In the genomic region with DNA sequence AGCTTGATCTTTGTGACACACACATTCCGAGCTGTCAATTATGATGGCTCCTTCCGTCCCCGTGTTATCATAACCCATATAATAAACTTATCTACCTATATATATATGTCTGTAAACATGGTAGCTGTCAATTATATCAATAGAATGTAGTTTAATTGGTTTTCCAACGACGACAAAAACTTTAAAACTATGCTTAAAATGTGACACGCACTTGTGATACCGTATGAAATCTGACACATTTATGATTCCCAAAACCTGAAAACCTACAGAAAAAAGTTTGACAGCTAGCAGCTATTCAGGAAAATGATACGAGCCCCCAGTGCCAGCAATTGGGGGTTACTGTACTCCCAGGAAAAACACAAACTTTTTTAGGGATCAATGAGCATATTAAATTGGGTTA, we compare ENCODE assay signal across 2 worm cellular contexts.
TF ChIP-seq lines count a peak whose summit lies in the region.

No protein-coding gene starts in this region.

TF ChIP-seq in whole organism, L4 larva, 104 proteins besides CTCF, POLR2A, EP300 and RAD21:
- TF ChIP-seq unc-62 (GFP tag; optimal IDR thresholded peaks at IDR 0.05 in 1 of 2; lab: Kevin White, UChicago), result no peak
- TF ChIP-seq unc-62 (tag; optimal IDR thresholded peaks at IDR 0.05; lab: Kevin White, UChicago), result no peak
- TF ChIP-seq ZK337.2 (GFP tag; IDR thresholded peaks at IDR 0.05; lab: Robert Waterston, UW), result no peak
- peak; percentile 30 for TF ChIP-seq hlh-11 (tag; optimal IDR thresholded peaks at IDR 0.05; lab: Kevin White, UChicago)
- TF ChIP-seq attf-4 (tag; optimal IDR thresholded peaks at IDR 0.05; lab: Kevin White, UChicago), result no peak
- TF ChIP-seq ama-1 (optimal IDR thresholded peaks at IDR 0.05; lab: Kevin White, UChicago), result no peak
- peak; percentile 62 for TF ChIP-seq nhr-102 (tag; optimal IDR thresholded peaks at IDR 0.05; lab: Kevin White, UChicago)
- peak in 1 of 2 experiments; percentile 76 for TF ChIP-seq daf-16 (GFP tag; optimal IDR thresholded peaks at IDR 0.05; lab: Kevin White, UChicago)
- TF ChIP-seq daf-16 (tag; optimal IDR thresholded peaks at IDR 0.05; lab: Kevin White, UChicago), result peak; percentile 3
- no peak for TF ChIP-seq ctbp-1 (GFP tag; IDR thresholded peaks at IDR 0.05; lab: Robert Waterston, UW)
- TF ChIP-seq php-3 (GFP tag; IDR thresholded peaks at IDR 0.05; lab: Robert Waterston, UW), result peak; percentile 77
- peak; percentile 56; the same call in 1 of the 2 replicates for TF ChIP-seq zfp-3 (GFP tag; conservative IDR thresholded peaks at IDR 0.05; lab: Robert Waterston, UW)
- no peak for TF ChIP-seq zip-2 (tag; optimal IDR thresholded peaks at IDR 0.05; lab: Kevin White, UChicago)
- TF ChIP-seq dve-1 (tag; optimal IDR thresholded peaks at IDR 0.05; lab: Kevin White, UChicago; ENCODE audit: insufficient read depth), result peak; percentile 22
- peak; percentile 21 for TF ChIP-seq nhr-48 (tag; optimal IDR thresholded peaks at IDR 0.05; lab: Kevin White, UChicago)
- peak; percentile 93 for TF ChIP-seq dmd-6 (GFP tag; IDR thresholded peaks at IDR 0.05; lab: Robert Waterston, UW)
- peak; percentile 10; the same call in 1 of the 2 replicates for TF ChIP-seq pha-4 (GFP tag; IDR thresholded peaks at IDR 0.05; lab: Robert Waterston, UW)
- TF ChIP-seq pha-4 (tag; optimal IDR thresholded peaks at IDR 0.05; lab: Kevin White, UChicago), result no peak
- TF ChIP-seq tra-1 (GFP tag; IDR thresholded peaks at IDR 0.05; lab: Robert Waterston, UW), result peak; percentile 87
- TF ChIP-seq mxl-2 (GFP tag; conservative IDR thresholded peaks at IDR 0.05; lab: Robert Waterston, UW), result no peak
- TF ChIP-seq ceh-44 (GFP tag; IDR thresholded peaks at IDR 0.05; lab: Robert Waterston, UW), result no peak
- TF ChIP-seq F49E8.2 (tag; optimal IDR thresholded peaks at IDR 0.05; lab: Kevin White, UChicago; ENCODE audit: borderline replicate concordance), result no peak

TF ChIP-seq in whole organism, young adult, 124 proteins besides CTCF, POLR2A, EP300 and RAD21:
- TF ChIP-seq F22D6.2 (tag; optimal IDR thresholded peaks at IDR 0.05; lab: Kevin White, UChicago), result no peak
- TF ChIP-seq mes-4 (tag; optimal IDR thresholded peaks at IDR 0.05; lab: Kevin White, UChicago), result no peak
- no peak for TF ChIP-seq hsf-1 (GFP tag; IDR thresholded peaks at IDR 0.05; lab: Robert Waterston, UW)
- TF ChIP-seq ccch-3 (GFP tag; optimal IDR thresholded peaks at IDR 0.05; lab: Kevin White, UChicago), result no peak
- TF ChIP-seq ztf-3 (GFP tag; optimal IDR thresholded peaks at IDR 0.05; lab: Kevin White, UChicago), result peak; percentile 54
- no peak for TF ChIP-seq C06A6.2 (GFP tag; conservative IDR thresholded peaks at IDR 0.05; lab: Robert Waterston, UW)
- no peak for TF ChIP-seq ceh-91 (GFP tag; IDR thresholded peaks at IDR 0.05; lab: Robert Waterston, UW)
- no peak for TF ChIP-seq C17E4.6 (GFP tag; IDR thresholded peaks at IDR 0.05; lab: Robert Waterston, UW)
- TF ChIP-seq nhr-80 (tag; optimal IDR thresholded peaks at IDR 0.05; lab: Kevin White, UChicago), result peak; percentile 88
- peak; percentile 63 for TF ChIP-seq unc-62 (GFP tag; optimal IDR thresholded peaks at IDR 0.05; lab: Kevin White, UChicago)
- TF ChIP-seq ztf-18 (tag; optimal IDR thresholded peaks at IDR 0.05; lab: Kevin White, UChicago), result no peak
- no peak for TF ChIP-seq ztf-28 (GFP tag; IDR thresholded peaks at IDR 0.05; lab: Robert Waterston, UW)
- TF ChIP-seq attf-3 (GFP tag; conservative IDR thresholded peaks at IDR 0.05; lab: Robert Waterston, UW), result no peak
- no peak for TF ChIP-seq efl-1 (GFP tag; optimal IDR thresholded peaks at IDR 0.05; lab: Kevin White, UChicago)
- TF ChIP-seq tlf-1 (GFP tag; optimal IDR thresholded peaks at IDR 0.05; lab: Kevin White, UChicago), result no peak
- peak; percentile 23; the same call in 1 of the 2 replicates for TF ChIP-seq dox-1 (GFP tag; IDR thresholded peaks at IDR 0.05; lab: Robert Waterston, UW)
- TF ChIP-seq nhr-179 (tag; optimal IDR thresholded peaks at IDR 0.05; lab: Kevin White, UChicago), result no peak
- no peak for TF ChIP-seq egrh-3 (GFP tag; IDR thresholded peaks at IDR 0.05; lab: Robert Waterston, UW)
- TF ChIP-seq die-1 (tag; optimal IDR thresholded peaks at IDR 0.05; lab: Kevin White, UChicago), result no peak
- no peak for TF ChIP-seq F10E7.11 (tag; optimal IDR thresholded peaks at IDR 0.05; lab: Kevin White, UChicago)
- no peak for TF ChIP-seq nfya-2 (GFP tag; IDR thresholded peaks at IDR 0.05; lab: Robert Waterston, UW)
- TF ChIP-seq ets-4 (GFP tag; optimal IDR thresholded peaks at IDR 0.05; lab: Kevin White, UChicago), result no peak
- no peak for TF ChIP-seq attf-6 (GFP tag; IDR thresholded peaks at IDR 0.05; lab: Robert Waterston, UW)
- TF ChIP-seq madf-10 (tag; optimal IDR thresholded peaks at IDR 0.05; lab: Kevin White, UChicago), result no peak
- peak; percentile 7 for TF ChIP-seq lin-40 (tag; optimal IDR thresholded peaks at IDR 0.05; lab: Kevin White, UChicago)
- peak; percentile 42 for TF ChIP-seq atf-7 (tag; optimal IDR thresholded peaks at IDR 0.05; lab: Kevin White, UChicago)
- TF ChIP-seq nhr-120 (GFP tag; IDR thresholded peaks at IDR 0.05; lab: Robert Waterston, UW), result no peak
- no peak for TF ChIP-seq ztf-6 (GFP tag; IDR thresholded peaks at IDR 0.05; lab: Robert Waterston, UW)
- no peak for TF ChIP-seq Y95B8A.8 (GFP tag; IDR thresholded peaks at IDR 0.05; lab: Robert Waterston, UW)
- no peak for TF ChIP-seq akir-1 (GFP tag; optimal IDR thresholded peaks at IDR 0.05; lab: Kevin White, UChicago)
- no peak for TF ChIP-seq ceh-40 (GFP tag; IDR thresholded peaks at IDR 0.05; lab: Robert Waterston, UW)
- TF ChIP-seq nfya-1 (tag; optimal IDR thresholded peaks at IDR 0.05; lab: Kevin White, UChicago; ENCODE audit: borderline replicate concordance, insufficient read depth), result no peak
- no peak for TF ChIP-seq B0336.3 (GFP tag; IDR thresholded peaks at IDR 0.05; lab: Robert Waterston, UW)
- TF ChIP-seq ceh-58 (GFP tag; IDR thresholded peaks at IDR 0.05; lab: Robert Waterston, UW), result no peak
- no peak for TF ChIP-seq somi-1 (GFP tag; optimal IDR thresholded peaks at IDR 0.05; lab: Kevin White, UChicago)
- TF ChIP-seq lsy-27 (tag; optimal IDR thresholded peaks at IDR 0.05; lab: Kevin White, UChicago; ENCODE audit: borderline replicate concordance, insufficient read depth), result no peak
- TF ChIP-seq madf-3 (GFP tag; IDR thresholded peaks at IDR 0.05; lab: Robert Waterston, UW), result no peak
- TF ChIP-seq D2030.7 (GFP tag; IDR thresholded peaks at IDR 0.05; lab: Robert Waterston, UW), result no peak
- TF ChIP-seq nhr-90 (tag; optimal IDR thresholded peaks at IDR 0.05; lab: Kevin White, UChicago), result peak; percentile 7
- no peak for TF ChIP-seq F39B2.1 (GFP tag; IDR thresholded peaks at IDR 0.05; lab: Robert Waterston, UW)
- TF ChIP-seq snpc-4 (GFP tag; optimal IDR thresholded peaks at IDR 0.05; lab: Kevin White, UChicago), result no peak
- peak in 1 of 4 experiments; percentile 2 for TF ChIP-seq snpc-4 (tag; optimal IDR thresholded peaks at IDR 0.05; lab: Kevin White, UChicago)
- TF ChIP-seq snpc-3.4 (tag; optimal IDR thresholded peaks at IDR 0.05; lab: Kevin White, UChicago), result no peak
- no peak for TF ChIP-seq egl-18 (GFP tag; IDR thresholded peaks at IDR 0.05; lab: Robert Waterston, UW)
- no peak for TF ChIP-seq rec-8 (tag; optimal IDR thresholded peaks at IDR 0.05; lab: Kevin White, UChicago)
- TF ChIP-seq Y56A3A.18 (GFP tag; IDR thresholded peaks at IDR 0.05; lab: Robert Waterston, UW), result no peak
- no peak for TF ChIP-seq cebp-1 (GFP tag; IDR thresholded peaks at IDR 0.05; lab: Robert Waterston, UW)
- TF ChIP-seq cebp-1 (tag; optimal IDR thresholded peaks at IDR 0.05; lab: Kevin White, UChicago), result peak; percentile 10
- no peak for TF ChIP-seq mxl-1 (tag; optimal IDR thresholded peaks at IDR 0.05; lab: Kevin White, UChicago)
- no peak for TF ChIP-seq K12H6.12 (tag; optimal IDR thresholded peaks at IDR 0.05; lab: Kevin White, UChicago)
- TF ChIP-seq pha-4 (tag; optimal IDR thresholded peaks at IDR 0.05; lab: Kevin White, UChicago), result no peak
- TF ChIP-seq let-607 (tag; optimal IDR thresholded peaks at IDR 0.05; lab: Kevin White, UChicago), result peak; percentile 47 to 81
- no peak for TF ChIP-seq ZK185.1 (tag; optimal IDR thresholded peaks at IDR 0.05; lab: Kevin White, UChicago; ENCODE audit: poor library complexity, severe bottlenecking)
- 0 out of 2 replicates have a peak, but pooled peaks have one; percentile 16 for TF ChIP-seq egl-44 (GFP tag; IDR thresholded peaks at IDR 0.05; lab: Robert Waterston, UW)
- TF ChIP-seq sptf-2 (GFP tag; optimal IDR thresholded peaks at IDR 0.05; lab: Kevin White, UChicago), result no peak
- TF ChIP-seq F57C9.4 (tag; optimal IDR thresholded peaks at IDR 0.05; lab: Kevin White, UChicago), result no peak
- TF ChIP-seq lin-54 (GFP tag; optimal IDR thresholded peaks at IDR 0.05; lab: Kevin White, UChicago), result no peak
- TF ChIP-seq hmg-20 (GFP tag; IDR thresholded peaks at IDR 0.05; lab: Robert Waterston, UW), result no peak
- no peak for TF ChIP-seq rpc-1 (optimal IDR thresholded peaks at IDR 0.05; lab: Kevin White, UChicago)
- TF ChIP-seq rpc-1 (tag; optimal IDR thresholded peaks at IDR 0.05; lab: Kevin White, UChicago), result no peak
- TF ChIP-seq tbp1 (GFP tag; optimal IDR thresholded peaks at IDR 0.05; lab: Kevin White, UChicago), result peak; percentile 22
- no peak for TF ChIP-seq rcor-1 (GFP tag; IDR thresholded peaks at IDR 0.05; lab: Robert Waterston, UW)

Comparison
In these comparisons a context has a peak if more than half of its experiments do, and no peak if none do; other contexts are left out.
1. Of the 7 proteins assayed by ChIP-seq in both whole organism, young adult and whole organism, L4 larva: peak only in whole organism, young adult: unc-62; only in whole organism, L4 larva: none; in both: none; in neither: 4; mixed calls (peak in some experiments, not most) for 2.